Worm (Caenorhabditis elegans): Measurements from ENCODE around the gene del-10.

DNA sequence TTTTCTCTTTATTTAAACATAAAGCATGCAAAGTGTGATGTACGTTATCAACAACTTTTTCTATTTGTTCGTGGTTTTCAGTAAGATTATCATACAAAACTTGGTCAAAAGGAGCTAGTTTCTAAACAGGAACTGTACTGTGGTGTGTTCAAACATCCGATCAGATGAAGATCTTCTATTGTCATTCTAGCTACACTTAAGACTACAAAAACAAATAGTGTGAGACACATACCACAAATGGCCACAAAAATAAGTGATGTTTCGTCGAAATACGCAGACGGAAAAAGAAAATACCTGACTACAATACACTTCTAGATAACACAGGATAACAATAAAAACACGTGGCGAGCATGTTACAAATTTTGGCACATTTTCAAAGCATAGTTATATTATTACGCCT, 33.3 kb downstream of the del-10 start:
- TF ChIP-seq dao-5 (tag; optimal IDR thresholded peaks at IDR 0.05) (no peak), him-1 (tag; optimal IDR thresholded peaks at IDR 0.05) (no peak)
